Worm (Caenorhabditis elegans): ENCODE data around the gene T26C11.9.

T26C11.9 gene

ce11 chrX:1845493-1845892, 8.2 kb downstream of the T26C11.9 start, which contains the start of gene T26C11.4:
Gene T26C11.4, minus strand, starts transcription at chrX:1845546.
- no peak for TF ChIP-seq unc-62 (GFP tag; optimal IDR thresholded peaks at IDR 0.05)

DNA sequence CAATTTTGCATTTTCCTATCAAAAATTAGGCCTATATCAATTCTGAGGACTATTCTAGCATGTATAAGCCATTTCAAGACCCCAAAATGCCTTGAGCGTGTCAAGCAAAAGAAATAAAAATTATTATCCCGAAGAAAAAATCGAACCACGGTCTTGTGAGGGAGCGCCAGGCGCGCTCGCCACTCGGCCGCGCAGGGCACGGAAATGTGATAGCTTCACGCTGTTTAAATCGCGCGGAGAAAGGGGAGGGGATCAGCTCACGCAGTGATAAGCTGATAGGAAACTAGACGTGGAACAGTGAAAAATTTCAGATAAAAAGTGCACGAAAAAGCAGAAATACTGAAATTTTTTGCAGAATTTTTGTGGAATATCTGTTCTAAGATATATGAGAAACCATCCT, 15.9 kb downstream of the T26C11.9 start:
- no peak for TF ChIP-seq unc-62 (GFP tag; optimal IDR thresholded peaks at IDR 0.05)

DNA sequence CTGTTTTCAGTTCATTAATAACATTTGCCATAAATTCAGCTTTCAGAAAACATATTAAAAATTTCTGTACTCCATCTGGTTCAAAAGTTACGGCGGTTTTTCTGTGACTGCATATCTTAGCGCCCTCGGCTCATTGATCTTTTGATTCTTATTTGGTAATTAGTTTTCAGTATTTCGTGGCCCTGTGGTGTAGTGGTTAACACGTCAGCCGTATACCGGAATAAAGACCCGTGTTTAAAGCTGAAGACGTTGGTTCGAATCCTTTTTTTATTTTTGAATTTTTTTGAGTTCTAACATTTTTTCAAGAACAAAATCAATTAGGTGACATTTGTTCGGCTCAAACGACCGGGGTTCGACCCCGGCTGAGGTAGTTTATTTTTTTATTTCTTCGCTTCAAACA, 23.2 kb downstream of the T26C11.9 start:
- TF ChIP-seq unc-62 (GFP tag; optimal IDR thresholded peaks at IDR 0.05): no peak

ce11 chrX:1829937-1830336, 23.7 kb downstream of the T26C11.9 start, which contains the start of gene C14E2.6:
Gene C14E2.6, minus strand, starts transcription at chrX:1830037.
- TF ChIP-seq unc-62 (GFP tag; optimal IDR thresholded peaks at IDR 0.05): no peak

DNA sequence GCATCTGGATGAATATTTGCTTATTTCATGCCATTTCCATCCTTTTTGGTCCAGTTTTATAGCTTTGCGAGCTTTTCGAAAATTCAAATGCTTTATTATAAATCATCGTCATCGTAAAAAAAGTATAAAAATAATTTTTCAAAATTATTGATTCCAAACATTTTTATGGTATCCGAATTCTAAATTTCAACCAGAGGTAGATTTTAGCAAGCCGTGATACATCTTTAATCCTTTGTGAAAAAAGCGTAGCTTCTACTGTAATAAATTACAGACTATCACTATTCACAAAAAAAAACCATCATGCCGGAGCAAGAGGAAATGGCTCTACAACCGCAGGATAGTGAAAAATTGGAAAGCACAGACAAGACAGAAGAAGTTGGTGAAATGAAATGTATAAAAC, 27.5 kb downstream of the T26C11.9 start, which contains the start of gene C14E2.1:
C14E2.1 (plus strand) TSS at position 301 of the 400 bp plus-strand sequence.
- TF ChIP-seq unc-62 (GFP tag; optimal IDR thresholded peaks at IDR 0.05): no peak

ce11 chrX:1825290-1825832, 28.3 kb downstream of the T26C11.9 start, which contains the start of gene C14E2.5:
Gene C14E2.5, minus strand, starts transcription at chrX:1825340.
- no peak for TF ChIP-seq unc-62 (GFP tag; optimal IDR thresholded peaks at IDR 0.05)

DNA sequence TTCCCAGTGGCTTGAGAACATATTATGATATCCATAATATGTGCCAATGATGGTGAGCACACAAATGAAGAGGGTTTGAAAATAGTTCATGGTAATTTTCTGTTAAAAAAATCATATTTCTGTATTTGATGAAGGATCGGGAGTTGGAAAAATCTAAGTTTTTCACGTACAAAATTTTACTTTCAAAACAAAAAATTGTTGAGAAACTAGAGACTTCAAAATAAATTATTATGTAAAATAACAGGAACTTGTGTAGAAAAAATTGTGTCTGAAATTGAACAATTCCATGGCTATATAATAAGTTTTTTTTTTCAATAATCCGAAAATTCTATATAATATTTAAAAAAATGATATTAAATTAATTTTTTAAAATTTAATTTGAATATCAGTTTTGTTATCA, 32.4 kb downstream of the T26C11.9 start, which contains the start of gene C14E2.4:
C14E2.4 (minus strand) TSS at position 101 of the 400 bp plus-strand sequence.
- TF ChIP-seq unc-62 (GFP tag; optimal IDR thresholded peaks at IDR 0.05): no peak

DNA sequence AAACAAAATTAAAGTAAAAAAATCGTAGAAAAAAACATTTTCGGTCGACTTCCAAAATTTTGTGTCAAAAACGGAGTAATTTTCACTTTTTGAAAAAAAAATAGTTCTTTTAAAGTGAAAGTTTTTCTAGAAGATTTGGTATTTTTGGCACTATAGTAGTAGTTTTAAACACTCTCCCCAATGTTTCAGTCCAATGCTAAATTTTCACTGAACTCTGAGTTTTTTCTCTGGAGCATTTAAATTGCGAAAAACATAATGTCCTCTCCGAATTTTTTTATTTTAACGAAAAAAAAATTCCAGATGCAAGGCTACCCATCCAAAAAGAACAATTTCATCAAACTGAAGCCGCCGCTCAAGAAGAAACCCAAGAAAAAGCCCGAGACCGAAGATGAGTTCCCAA, 37.5 kb downstream of the T26C11.9 start, which contains the start of gene C14E2.7:
C14E2.7 (plus strand) TSS at position 301 of the 400 bp plus-strand sequence.
- no peak for TF ChIP-seq unc-62 (GFP tag; optimal IDR thresholded peaks at IDR 0.05)

DNA sequence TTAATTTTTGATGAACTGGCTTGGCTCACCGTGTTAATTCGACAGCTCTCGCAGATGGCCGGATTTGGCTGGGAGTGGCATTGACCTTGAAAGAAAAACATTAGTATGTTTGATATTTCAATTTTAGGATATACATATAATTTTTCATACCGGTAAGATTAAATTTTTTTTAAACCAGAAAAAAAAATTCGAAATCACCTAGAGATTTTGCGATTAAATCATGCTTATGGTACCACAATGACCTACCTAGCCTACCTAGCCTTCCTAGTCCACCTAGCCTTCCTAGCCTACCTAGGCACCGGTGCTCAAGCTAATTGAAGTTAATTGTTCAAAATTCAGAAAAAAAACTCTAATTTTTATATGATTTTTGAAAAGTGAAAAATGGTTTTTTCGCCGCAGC, 42.2 kb downstream of the T26C11.9 start, which contains the start of gene C14E2.3:
C14E2.3 (minus strand) TSS at position 101 of the 400 bp plus-strand sequence.
- no peak for TF ChIP-seq unc-62 (GFP tag; optimal IDR thresholded peaks at IDR 0.05)
